Worm (Caenorhabditis elegans) whole organism, late embryonic: ENCODE measurements around the gene fbxc-26.

ENCODE experiments used
- C38D4.7 ChIP-seq: fragments of 200-800 bp; sonication (Bioruptor generic); optimal IDR thresholded peaks from 2 replicates; lab custom pipeline; 2018; ENCODE audit warnings: mild to moderate bottlenecking, missing genetic modification characterization, moderate library complexity, missing compliant biosample characterization
- fkh-10 ChIP-seq: fragments of 150-350 bp; optimal IDR thresholded peaks from 2 replicates; lab custom pipeline; 2014; ENCODE audit warnings: missing biosample characterization, missing genetic modification reagents, missing genetic modification characterization
- lin-11 ChIP-seq: fragments of 200-800 bp; sonication (Bioruptor generic); optimal IDR thresholded peaks from 2 replicates; lab custom pipeline; 2018; ENCODE audit warnings: mild to moderate bottlenecking, missing genetic modification characterization, missing compliant biosample characterization
- nhr-11 ChIP-seq: fragments of 150-350 bp; optimal IDR thresholded peaks from 2 replicates; lab custom pipeline; 2014; ENCODE audit warnings: missing biosample characterization, missing genetic modification characterization
- pag-3 ChIP-seq: sonication (generic microtip); optimal IDR thresholded peaks from 2 replicates; lab custom pipeline; 2016; ENCODE audit warnings: missing compliant biosample characterization, missing genetic modification characterization, borderline replicate concordance
- pqm-1 ChIP-seq: sonication (generic microtip); optimal IDR thresholded peaks from 2 replicates; lab custom pipeline; 2016; ENCODE audit warnings: missing genetic modification characterization, missing compliant biosample characterization
- pros-1 ChIP-seq: fragments of 150-350 bp; optimal IDR thresholded peaks from 2 replicates; lab custom pipeline; 2014; ENCODE audit warnings: missing biosample characterization, missing genetic modification reagents, missing genetic modification characterization

ce11 chrII:1646199-1646598 is 48.2 kb downstream of the fbxc-26 start, which contains the start of gene ZC204.17:
- TF ChIP-seq pag-3 (tag; lab: Kevin White, UChicago) (no peak), fkh-10 (GFP tag; lab: Kevin White, UChicago) (no peak), lin-11 (tag; lab: Kevin White, UChicago) (no peak), C38D4.7 (GFP tag; lab: Kevin White, UChicago) (no peak), nhr-11 (no peak), pros-1 (tag; lab: Kevin White, UChicago) (no peak), pqm-1 (tag; lab: Kevin White, UChicago) (no peak)
